Fruit fly (Drosophila melanogaster) Kc167 (cell line): ENCODE results near the gene CG33791.

ENCODE experiments used
- Myc ChIP-seq: fragments of >200 bp; optimal IDR thresholded peaks from 2 replicates; lab custom pipeline; 2017; ENCODE audit warnings: missing external identifiers
- Sin3A ChIP-seq: fragments of >200 bp; optimal IDR thresholded peaks from 2 replicates; lab custom pipeline; 2018; ENCODE audit warnings: missing external identifiers
- h ChIP-seq: fragments of >200 bp; optimal IDR thresholded peaks from 3 replicates; lab custom pipeline; 2018; ENCODE audit warnings: missing external identifiers
- insv ChIP-seq: fragments of >200 bp; optimal IDR thresholded peaks from 3 replicates; lab custom pipeline; 2018; ENCODE audit warnings: missing external identifiers
- psq ChIP-seq: fragments of >200 bp; optimal IDR thresholded peaks from 2 replicates; lab custom pipeline; 2017; ENCODE audit warnings: missing external identifiers
- ttk ChIP-seq: sonication (Bioruptor generic); optimal IDR thresholded peaks from 2 replicates; lab custom pipeline; 2017; ENCODE audit warnings: missing external identifiers

- no peak for TF ChIP-seq insv (lab: Kevin White, UChicago)
- no peak for TF ChIP-seq h (lab: Kevin White, UChicago)
- TF ChIP-seq ttk (lab: Kevin White, UChicago): no peak
- TF ChIP-seq Sin3A (lab: Kevin White, UChicago): no peak
- TF ChIP-seq psq (lab: Kevin White, UChicago): no peak
- TF ChIP-seq Myc (lab: Kevin White, UChicago): no peak
Observed at dm6 chr3L:1579169-1579853, 23.4 kb upstream of the CG33791 start.
